Worm (Caenorhabditis elegans): ENCODE measurements around the gene emc-1.
A peak's percentile ranks its signal among the peaks of the same experiment; 100 is the strongest.
"Not testable (repeated sequence)": the region's sequence is repeated elsewhere in the genome, so short reads cannot be mapped to it uniquely, and the experiment has no call there.

emc-1 gene

DNA sequence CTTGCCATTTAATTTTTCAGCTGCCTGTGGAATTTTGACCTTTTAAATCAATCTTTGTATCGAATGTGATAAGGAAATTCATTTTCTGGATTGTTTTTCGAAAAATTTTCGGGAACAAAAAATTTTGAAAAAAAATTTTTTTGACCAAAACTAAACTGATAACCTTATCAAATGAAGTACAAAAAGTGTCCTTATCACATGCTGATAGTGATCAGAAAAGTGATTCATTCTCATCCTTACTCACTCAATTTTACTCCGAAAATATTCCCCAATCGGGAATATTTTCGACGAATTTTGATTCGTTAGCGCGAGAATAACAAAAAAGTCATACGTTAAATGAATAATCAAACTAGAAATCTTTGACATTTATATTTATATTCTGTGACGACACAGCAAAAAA, 24.8 kb downstream of the emc-1 start:
- TF ChIP-seq ztf-11 (tag; optimal IDR thresholded peaks at IDR 0.05), result no peak
- peak; percentile 66 for TF ChIP-seq elt-2 (tag; optimal IDR thresholded peaks at IDR 0.05)
- no peak for TF ChIP-seq snpc-4 (tag; optimal IDR thresholded peaks at IDR 0.05)
- TF ChIP-seq fkh-8 (tag; optimal IDR thresholded peaks at IDR 0.05), result peak; percentile 22

DNA sequence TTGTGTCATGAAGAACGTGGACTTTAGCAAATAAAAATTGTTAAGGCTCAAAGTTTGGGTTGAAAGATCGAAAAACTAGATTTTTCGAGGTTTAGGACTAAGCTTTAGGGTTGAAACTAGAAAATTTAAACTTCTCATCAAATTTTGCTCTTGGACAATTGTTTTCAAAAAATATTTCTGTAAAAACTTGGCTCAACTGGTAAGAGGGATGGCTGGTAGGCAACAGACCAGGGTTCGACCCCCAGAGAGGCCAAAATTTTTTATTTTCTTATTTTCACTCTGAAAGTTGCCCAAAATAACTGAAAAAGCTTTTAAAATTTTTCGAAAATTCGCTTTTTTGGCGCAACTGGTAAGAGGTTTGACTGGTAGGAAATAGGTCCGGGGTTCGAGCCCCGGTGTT, 25.3 kb downstream of the emc-1 start:
- no peak for TF ChIP-seq efl-1 (optimal IDR thresholded peaks at IDR 0.05)
- peak in 1 of 2 experiments; percentile 4 for TF ChIP-seq efl-1 (GFP tag; optimal IDR thresholded peaks at IDR 0.05 in 1 of 2)
- TF ChIP-seq snu-23 (GFP tag; optimal IDR thresholded peaks at IDR 0.05), result no peak

DNA sequence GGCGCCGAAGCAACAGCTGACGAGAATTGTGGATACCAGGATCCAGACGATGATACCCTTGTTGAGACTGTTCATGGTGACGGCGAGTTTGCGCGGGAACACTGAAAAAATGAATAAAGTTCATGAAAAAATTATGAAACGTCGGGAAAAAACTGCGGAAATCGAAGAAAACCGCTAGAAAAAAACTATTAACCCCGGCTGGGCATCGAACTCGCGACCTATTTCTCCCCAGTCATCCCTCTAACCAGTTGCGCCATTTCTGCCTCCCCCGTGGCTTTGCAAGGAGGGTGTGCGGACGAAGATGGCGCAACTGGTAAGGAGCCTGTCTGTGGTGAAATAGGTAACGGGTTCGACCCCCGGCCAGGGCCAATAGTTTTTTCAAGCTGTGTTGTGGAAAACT, 26.6 kb downstream of the emc-1 start, which contains the start of gene H17B01.5:
Gene H17B01.5 (minus strand): TSS at position 101 of the 400 bp plus-strand sequence.
- TF ChIP-seq lin-39 (tag; optimal IDR thresholded peaks at IDR 0.05) (no peak), vab-15 (tag; optimal IDR thresholded peaks at IDR 0.05) (no peak), snu-23 (GFP tag; optimal IDR thresholded peaks at IDR 0.05) (no peak), nhr-28 (tag; optimal IDR thresholded peaks at IDR 0.05) (no peak), ceh-88 (GFP tag; IDR thresholded peaks at IDR 0.05) (no peak), egl-13 (tag; optimal IDR thresholded peaks at IDR 0.05) (no peak), hpl-2 (GFP tag; optimal IDR thresholded peaks at IDR 0.05) (no peak), hlh-17 (GFP tag; optimal IDR thresholded peaks at IDR 0.05; ENCODE audit: borderline replicate concordance) (no peak), tbx-2 (tag; optimal IDR thresholded peaks at IDR 0.05) (no peak), jun-1 (tag; optimal IDR thresholded peaks at IDR 0.05) (no peak), egl-27 (tag; optimal IDR thresholded peaks at IDR 0.05) (no peak), ceh-63 (GFP tag; optimal IDR thresholded peaks at IDR 0.05) (no peak), fkh-10 (GFP tag; optimal IDR thresholded peaks at IDR 0.05) (no peak), sptf-1 (tag; optimal IDR thresholded peaks at IDR 0.05) (no peak), dsc-1 (tag; optimal IDR thresholded peaks at IDR 0.05) (no peak), lin-13 (GFP tag; optimal IDR thresholded peaks at IDR 0.05) (no peak)

- TF ChIP-seq unc-98 (GFP tag; IDR thresholded peaks at IDR 0.05) (no peak), ceh-88 (GFP tag; IDR thresholded peaks at IDR 0.05) (no peak), C16A3.4 (tag; optimal IDR thresholded peaks at IDR 0.05) (no peak), ceh-82 (tag; optimal IDR thresholded peaks at IDR 0.05) (no peak), lin-15B (tag; optimal IDR thresholded peaks at IDR 0.05) (no peak), elt-2 (tag; optimal IDR thresholded peaks at IDR 0.05) (no peak), alr-1 (tag; optimal IDR thresholded peaks at IDR 0.05; ENCODE audit: borderline replicate concordance) (no peak), fos-1 (tag; optimal IDR thresholded peaks at IDR 0.05) (no peak), dpl-1 (GFP tag; optimal IDR thresholded peaks at IDR 0.05) (no peak), dsc-1 (tag; optimal IDR thresholded peaks at IDR 0.05) (no peak), fkh-4 (tag; optimal IDR thresholded peaks at IDR 0.05; ENCODE audit: borderline replicate concordance) (no peak), F16B12.6 (tag; optimal IDR thresholded peaks at IDR 0.05) (no peak), zag-1 (tag; optimal IDR thresholded peaks at IDR 0.05) (no peak)
Measured at ce11 chrII:1470515-1470966, 29.6 kb downstream of the emc-1 start, which contains the start of gene H17B01.2. Gene H17B01.2 (plus strand): TSS chrII:1470565.

DNA sequence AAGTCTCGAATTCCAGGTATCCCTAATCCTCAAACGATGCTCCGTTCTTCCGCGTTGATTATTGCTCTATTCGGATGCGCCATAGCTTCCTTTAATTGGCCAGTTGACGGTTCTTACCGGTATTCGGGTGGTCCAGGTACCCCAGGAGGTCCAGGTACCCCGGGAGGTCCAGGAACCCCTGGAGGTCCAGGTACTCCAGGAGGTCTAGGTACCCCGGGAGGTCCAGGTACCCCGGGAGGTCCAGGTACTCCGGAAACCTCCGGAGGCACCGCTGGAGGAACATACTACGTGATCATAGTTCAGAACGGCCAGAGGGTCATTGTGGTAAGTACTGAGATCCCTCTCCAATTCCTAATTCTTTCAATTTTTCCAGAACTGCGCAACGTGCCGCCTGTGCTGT, 32.4 kb downstream of the emc-1 start, which contains the start of gene Y51H7C.1:
Gene Y51H7C.1 (plus strand): TSS at position 17 of the 400 bp plus-strand sequence.
- TF ChIP-seq lin-39, nhr-12, irx-1 (tag; optimal IDR thresholded peaks at IDR 0.05): not testable (repeated sequence)
